In genomic region chr3L:9468261-9468890, dm6 we compare ENCODE assay signal across 2 fruit fly cellular contexts.
A peak's percentile ranks its signal among the peaks of the same experiment; 100 is the strongest.
TF ChIP-seq lines count a peak whose summit lies in the region.

No protein-coding gene starts in this region.

TF ChIP-seq in whole organism, embryonic, 481 proteins besides CTCF, POLR2A, EP300 and RAD21 (continued from another document and continues in another):
- TF ChIP-seq chif (GFP tag; optimal IDR thresholded peaks at IDR 0.05; lab: Kevin White, UChicago) (peak in 1 of 2 experiments; percentile 9), CG17829 (tag; optimal IDR thresholded peaks at IDR 0.05; lab: Kevin White, UChicago) (no peak), CG9727 (GFP tag; optimal IDR thresholded peaks at IDR 0.05; lab: Kevin White, UChicago) (peak; percentile 28), CG2120 (GFP tag; optimal IDR thresholded peaks at IDR 0.05; lab: Kevin White, UChicago) (peak; percentile 66), CG31441 (GFP tag; IDR thresholded peaks at IDR 0.05; lab: Robert Waterston, UW) (peak; percentile 63; the same call in 1 of the 2 replicates), CG12769 (tag; optimal IDR thresholded peaks at IDR 0.05; lab: Kevin White, UChicago) (peak; percentile 27), CG4730 (GFP tag; IDR thresholded peaks at IDR 0.05; lab: Robert Waterston, UW) (no peak), grau (tag; optimal IDR thresholded peaks at IDR 0.05; lab: Kevin White, UChicago) (peak; percentile 34), CG8924 (tag; optimal IDR thresholded peaks at IDR 0.05; lab: Kevin White, UChicago) (peak; percentile 27), CG9437 (GFP tag; optimal IDR thresholded peaks at IDR 0.05; lab: Kevin White, UChicago) (peak; percentile 11), CG11093 (GFP tag; IDR thresholded peaks at IDR 0.05; lab: Robert Waterston, UW) (no peak), CG16779 (GFP tag; IDR thresholded peaks at IDR 0.05; lab: Robert Waterston, UW) (0 out of 2 replicates have a peak, but pooled peaks have one; percentile 31), Vsx1 (GFP tag; optimal IDR thresholded peaks at IDR 0.05; lab: Kevin White, UChicago) (peak; percentile 14), CG3281 (GFP tag; optimal IDR thresholded peaks at IDR 0.05; lab: Kevin White, UChicago) (peak; percentile 51), CG18599 (GFP tag; optimal IDR thresholded peaks at IDR 0.05; lab: Kevin White, UChicago) (peak; percentile 43), CG7556 (GFP tag; optimal IDR thresholded peaks at IDR 0.05; lab: Kevin White, UChicago) (peak; percentile 56), PHDP (tag; optimal IDR thresholded peaks at IDR 0.05; lab: Kevin White, UChicago) (peak; percentile 30), CG13424 (tag; optimal IDR thresholded peaks at IDR 0.05; lab: Kevin White, UChicago) (peak; percentile 4), CG3995 (GFP tag; optimal IDR thresholded peaks at IDR 0.05; lab: Kevin White, UChicago) (peak; percentile 2), CG11723 (GFP tag; optimal IDR thresholded peaks at IDR 0.05; lab: Kevin White, UChicago) (peak; percentile 31), eyg (GFP tag; optimal IDR thresholded peaks at IDR 0.05; lab: Kevin White, UChicago) (no peak), dysf (GFP tag; IDR thresholded peaks at IDR 0.05; lab: Robert Waterston, UW) (peak; percentile 36; the same call in 1 of the 3 replicates), D19B (GFP tag; optimal IDR thresholded peaks at IDR 0.05; lab: Kevin White, UChicago) (peak; percentile 76), rib (GFP tag; IDR thresholded peaks at IDR 0.05; lab: Robert Waterston, UW) (no peak), CG12659 (GFP tag; optimal IDR thresholded peaks at IDR 0.05; lab: Kevin White, UChicago) (peak; percentile 17), Nf-YA (GFP tag; IDR thresholded peaks at IDR 0.05; lab: Robert Waterston, UW) (no peak), CG7839 (tag; optimal IDR thresholded peaks at IDR 0.05; lab: Kevin White, UChicago) (peak; percentile 62), mam (GFP tag; optimal IDR thresholded peaks at IDR 0.05; lab: Kevin White, UChicago) (peak; percentile 24), Hmr (GFP tag; optimal IDR thresholded peaks at IDR 0.05; lab: Kevin White, UChicago) (peak; percentile 32), bcd (GFP tag; optimal IDR thresholded peaks at IDR 0.05; lab: Kevin White, UChicago) (peak; percentile 21), ATbp (GFP tag; optimal IDR thresholded peaks at IDR 0.05; lab: Kevin White, UChicago) (peak; percentile 7), Hsf (GFP tag; optimal IDR thresholded peaks at IDR 0.05; lab: Kevin White, UChicago) (peak; percentile 37), cwo (GFP tag; optimal IDR thresholded peaks at IDR 0.05; lab: Kevin White, UChicago) (peak; percentile 47), CG6854 (GFP tag; optimal IDR thresholded peaks at IDR 0.05; lab: Kevin White, UChicago) (peak; percentile 45), CG10543 (GFP tag; optimal IDR thresholded peaks at IDR 0.05; lab: Kevin White, UChicago) (no peak), phol (tag; optimal IDR thresholded peaks at IDR 0.05; lab: Kevin White, UChicago) (peak; percentile 59), CG15269 (tag; optimal IDR thresholded peaks at IDR 0.05; lab: Kevin White, UChicago) (peak; percentile 30), slbo (GFP tag; IDR thresholded peaks at IDR 0.05; lab: Robert Waterston, UW) (peak; percentile 35), CG10979 (tag; optimal IDR thresholded peaks at IDR 0.05; lab: Kevin White, UChicago) (peak; percentile 42), Jarid2 (GFP tag; optimal IDR thresholded peaks at IDR 0.05; lab: Kevin White, UChicago) (peak; percentile 11), row (GFP tag; IDR thresholded peaks at IDR 0.05; lab: Robert Waterston, UW) (peak; percentile 35; the same call in 2 of the 3 replicates), caup (GFP tag; optimal IDR thresholded peaks at IDR 0.05; lab: Kevin White, UChicago; ENCODE audit: severe bottlenecking) (peak; percentile 30), bab2 (GFP tag; optimal IDR thresholded peaks at IDR 0.05; lab: Kevin White, UChicago) (no peak), shn (GFP tag; optimal IDR thresholded peaks at IDR 0.05; lab: Kevin White, UChicago) (peak; percentile 15), CG17186 (GFP tag; optimal IDR thresholded peaks at IDR 0.05; lab: Kevin White, UChicago) (no peak), CG8281 (tag; optimal IDR thresholded peaks at IDR 0.05; lab: Kevin White, UChicago) (no peak), Blimp-1 (GFP tag; optimal IDR thresholded peaks at IDR 0.05; lab: Kevin White, UChicago) (peak; percentile 26), knrl (GFP tag; IDR thresholded peaks at IDR 0.05; lab: Robert Waterston, UW; ENCODE audit: partially characterized antibody) (no peak), fd96Cb (tag; optimal IDR thresholded peaks at IDR 0.05; lab: Kevin White, UChicago) (peak; percentile 33), nerfin-1 (tag; optimal IDR thresholded peaks at IDR 0.05; lab: Kevin White, UChicago) (no peak), CG30403 (GFP tag; optimal IDR thresholded peaks at IDR 0.05; lab: Kevin White, UChicago) (peak; percentile 36), D19A (tag; optimal IDR thresholded peaks at IDR 0.05; lab: Kevin White, UChicago) (peak; percentile 74), gem (tag; optimal IDR thresholded peaks at IDR 0.05; lab: Kevin White, UChicago) (peak; percentile 58), Ets65A (GFP tag; lab: Kevin White, UChicago) (peak; percentile 80), Sox102F (GFP tag; optimal IDR thresholded peaks at IDR 0.05; lab: Kevin White, UChicago) (peak; percentile 50), aop (GFP tag; IDR thresholded peaks at IDR 0.05; lab: Robert Waterston, UW) (no peak), CG2678 (tag; optimal IDR thresholded peaks at IDR 0.05; lab: Kevin White, UChicago) (peak; percentile 73), CG2712 (tag; optimal IDR thresholded peaks at IDR 0.05; lab: Kevin White, UChicago) (peak; percentile 34), ind (GFP tag; optimal IDR thresholded peaks at IDR 0.05; lab: Kevin White, UChicago) (peak; percentile 34), Awh (GFP tag; IDR thresholded peaks at IDR 0.05; lab: Robert Waterston, UW) (no peak), tio (GFP tag; optimal IDR thresholded peaks at IDR 0.05; lab: Kevin White, UChicago) (peak; percentile 40), dmrt99B (tag; optimal IDR thresholded peaks at IDR 0.05; lab: Kevin White, UChicago) (peak; percentile 55), CG12104 (GFP tag; optimal IDR thresholded peaks at IDR 0.05; lab: Kevin White, UChicago) (peak; percentile 41), CG7786 (GFP tag; optimal IDR thresholded peaks at IDR 0.05; lab: Kevin White, UChicago) (peak; percentile 13), CG18262 (tag; optimal IDR thresholded peaks at IDR 0.05; lab: Kevin White, UChicago) (peak; percentile 60)

TF ChIP-seq in whole organism, prepupa, 60 proteins besides CTCF, POLR2A, EP300 and RAD21 (continued from another document):
- TF ChIP-seq CG6276 (GFP tag; optimal IDR thresholded peaks at IDR 0.05; lab: Kevin White, UChicago) (no peak), Eip78C (GFP tag; lab: Kevin White, UChicago) (peak; percentile 66)
